Worm (Caenorhabditis elegans) whole organism, mixed stage, embryonic: ENCODE measurements around the gene calu-1.
A peak's percentile ranks its signal among the peaks of the same experiment; 100 is the strongest.

Experiments used
- ceh-43 ChIP-seq: fragments of 200-800 bp; sonication (Bioruptor generic); optimal IDR thresholded peaks from 2 replicates; lab custom pipeline; 2018; ENCODE audit warnings: mild to moderate bottlenecking, missing genetic modification characterization, moderate library complexity, missing compliant biosample characterization
- mls-2 ChIP-seq: sonication (generic microtip); optimal IDR thresholded peaks from 2 replicates; lab custom pipeline; 2016; ENCODE audit warnings: mild to moderate bottlenecking, missing genetic modification characterization, moderate library complexity, missing compliant biosample characterization
- nhr-237 ChIP-seq: fragments of 150-350 bp; optimal IDR thresholded peaks from 2 replicates; lab custom pipeline; 2014; ENCODE audit warnings: missing biosample characterization, missing genetic modification characterization
- snpc-4 ChIP-seq: fragments of 150-350 bp; optimal IDR thresholded peaks from 2 replicates; lab custom pipeline; 2014; ENCODE audit warnings: missing biosample characterization, missing genetic modification characterization
- unc-62 ChIP-seq: fragments of 150-350 bp; optimal IDR thresholded peaks from 2 replicates; lab custom pipeline; 2014; ENCODE audit warnings: missing biosample characterization, missing genetic modification reagents, missing genetic modification characterization

DNA sequence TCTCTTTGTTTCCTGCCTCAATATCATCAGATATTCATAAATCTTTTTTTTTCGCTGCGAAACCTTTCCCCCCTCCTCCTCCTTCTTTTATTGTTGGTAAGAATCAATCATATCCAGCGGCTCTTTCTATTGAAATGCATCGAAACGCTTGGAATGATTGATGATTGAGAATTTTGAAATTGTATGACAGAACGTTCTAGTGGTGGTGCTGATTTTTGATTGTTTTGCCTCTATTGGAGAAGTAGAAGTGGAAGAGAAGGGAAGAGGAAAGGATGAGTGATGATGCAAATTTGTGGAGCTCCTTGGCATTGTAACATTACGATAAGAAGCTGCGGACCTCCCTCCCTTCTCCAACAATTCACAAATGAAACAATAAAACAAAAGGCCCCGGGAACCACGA lies 5.1 kb downstream of the calu-1 start:
- TF ChIP-seq nhr-237 (tag; lab: Kevin White, UChicago) = no peak
- TF ChIP-seq unc-62 = peak; percentile 90
- no peak for TF ChIP-seq ceh-43 (GFP tag; lab: Kevin White, UChicago)
- TF ChIP-seq snpc-4 (tag; lab: Kevin White, UChicago) = no peak
- no peak for TF ChIP-seq mls-2
